Fruit fly (Drosophila melanogaster) whole organism, embryonic: ENCODE results near the gene CG46303.

Experiments used
- Asciz ChIP-seq: fragments of 200-800 bp; sonication (Bioruptor generic); optimal IDR thresholded peaks from 2 replicates; lab custom pipeline; 2017; ENCODE audit warnings: missing biosample characterization, mild to moderate bottlenecking, missing genetic modification characterization, missing genetic modification reagents
- Bgb ChIP-seq: fragments of 200-800 bp; sonication (Bioruptor generic); IDR thresholded peaks from 2 replicates; pipeline ENCODE4 v1.3.6; 2022; ENCODE audit warnings: missing biosample characterization, missing genetic modification characterization; ENCODE audit not compliant: partially characterized antibody
- CG10565 ChIP-seq: fragments of 200-800 bp; sonication (Bioruptor generic); optimal IDR thresholded peaks from 3 replicates; lab custom pipeline; 2016; ENCODE audit warnings: missing biosample characterization, mild to moderate bottlenecking, missing genetic modification characterization
- CG10979 ChIP-seq: fragments of 200-800 bp; sonication (Bioruptor generic); optimal IDR thresholded peaks from 2 replicates; lab custom pipeline; 2018; ENCODE audit warnings: missing biosample characterization, mild to moderate bottlenecking, missing genetic modification characterization, moderate library complexity
- CG12155 ChIP-seq: fragments of 200-800 bp; sonication (Bioruptor generic); optimal IDR thresholded peaks from 3 replicates; lab custom pipeline; 2016; ENCODE audit warnings: missing biosample characterization, missing genetic modification characterization
- CG13624 ChIP-seq: fragments of 200-800 bp; sonication (Bioruptor generic); optimal IDR thresholded peaks from 2 replicates; lab custom pipeline; 2016; ENCODE audit warnings: missing biosample characterization, missing genetic modification characterization
- CG17361 ChIP-seq: fragments of 200-800 bp; sonication (Bioruptor generic); IDR thresholded peaks from 3 replicates; pipeline ENCODE4 v1.3.6; 2022; ENCODE audit warnings: missing biosample characterization, missing genetic modification characterization
- CG17385 ChIP-seq: fragments of 200-800 bp; sonication (Bioruptor generic); optimal IDR thresholded peaks from 3 replicates; lab custom pipeline; 2018; ENCODE audit warnings: missing biosample characterization, mild to moderate bottlenecking, missing genetic modification characterization
- CG18011 ChIP-seq: fragments of 200-800 bp; sonication (Bioruptor generic); optimal IDR thresholded peaks from 2 replicates; lab custom pipeline; 2017; ENCODE audit warnings: missing biosample characterization, missing genetic modification characterization, mild to moderate bottlenecking, moderate library complexity, missing genotype
- CG1832 ChIP-seq: fragments of 200-800 bp; sonication (Bioruptor generic); optimal IDR thresholded peaks from 2 replicates; lab custom pipeline; 2017; ENCODE audit warnings: missing biosample characterization, mild to moderate bottlenecking, missing genetic modification characterization, inconsistent platforms
- CG2120 ChIP-seq: fragments of 200-800 bp; sonication (Bioruptor generic); optimal IDR thresholded peaks from 3 replicates; lab custom pipeline; 2016; ENCODE audit warnings: missing biosample characterization, missing genetic modification characterization
- CG2199 ChIP-seq: fragments of 200-800 bp; sonication (Bioruptor generic); IDR thresholded peaks from 3 replicates; pipeline ENCODE4 v1.3.6; 2022; ENCODE audit warnings: missing biosample characterization, missing genetic modification characterization
- CG2678 ChIP-seq: fragments of 200-800 bp; sonication (Bioruptor generic); optimal IDR thresholded peaks from 3 replicates; lab custom pipeline; 2019; ENCODE audit warnings: missing biosample characterization, mild to moderate bottlenecking, missing genetic modification characterization, moderate library complexity
- CG8281 ChIP-seq: fragments of 200-800 bp; sonication (Bioruptor generic); optimal IDR thresholded peaks from 2 replicates; lab custom pipeline; 2018; ENCODE audit warnings: missing biosample characterization, mild to moderate bottlenecking, missing genetic modification characterization, moderate library complexity
- CG8359 ChIP-seq: fragments of 200-800 bp; sonication (Bioruptor generic); optimal IDR thresholded peaks from 2 replicates; lab custom pipeline; 2017; ENCODE audit warnings: missing biosample characterization, mild to moderate bottlenecking, missing genetic modification characterization, borderline replicate concordance
- CG8924 ChIP-seq: fragments of 200-800 bp; optimal IDR thresholded peaks from 3 replicates; lab custom pipeline; 2019; ENCODE audit warnings: missing biosample characterization, mild to moderate bottlenecking, missing genetic modification characterization, moderate library complexity
- CG9727 ChIP-seq: fragments of 200-800 bp; sonication (Bioruptor generic); optimal IDR thresholded peaks from 3 replicates; lab custom pipeline; 2017; ENCODE audit warnings: missing biosample characterization, mild to moderate bottlenecking, missing genetic modification characterization
- CoRest ChIP-seq: fragments of 200-800 bp; sonication (Bioruptor generic); optimal IDR thresholded peaks from 3 replicates; lab custom pipeline; 2018; ENCODE audit warnings: missing biosample characterization, mild to moderate bottlenecking, missing genetic modification characterization, moderate library complexity
- Gsc ChIP-seq: fragments of 200-800 bp; sonication (Bioruptor generic); IDR thresholded peaks from 2 replicates; pipeline ENCODE4 v1.3.6; 2022; ENCODE audit warnings: missing biosample characterization, missing genetic modification characterization
- HLH54F ChIP-seq: fragments of 200-800 bp; sonication (Bioruptor generic); optimal IDR thresholded peaks from 3 replicates; lab custom pipeline; 2016; ENCODE audit warnings: missing biosample characterization, missing genetic modification characterization
- Hey ChIP-seq: fragments of 200-800 bp; sonication (Bioruptor generic); optimal IDR thresholded peaks from 3 replicates; lab custom pipeline; 2018; ENCODE audit warnings: missing biosample characterization, mild to moderate bottlenecking, missing genetic modification characterization
- Max ChIP-seq: fragments of 200-800 bp; sonication (Bioruptor generic); optimal IDR thresholded peaks from 2 replicates; lab custom pipeline; 2016; ENCODE audit warnings: missing biosample characterization, mild to moderate bottlenecking, missing genetic modification characterization
- Myb ChIP-seq: fragments of 200-800 bp; sonication (Bioruptor generic); optimal IDR thresholded peaks from 2 replicates; lab custom pipeline; 2016; ENCODE audit warnings: missing biosample characterization, missing genetic modification characterization
- Oaz ChIP-seq: fragments of 200-800 bp; sonication (Bioruptor generic); IDR thresholded peaks from 2 replicates; pipeline ENCODE4 v1.3.6; 2022; ENCODE audit warnings: missing biosample characterization, missing genetic modification characterization
- Optix ChIP-seq: fragments of 200-800 bp; sonication (Bioruptor generic); IDR thresholded peaks from 3 replicates; pipeline ENCODE4 v1.3.6; 2022; ENCODE audit warnings: missing biosample characterization, missing genetic modification characterization
- Ptx1 ChIP-seq: fragments of 200-800 bp; sonication (Bioruptor generic); IDR thresholded peaks from 2 replicates; pipeline ENCODE4 v1.3.6; 2022; ENCODE audit warnings: missing biosample characterization, missing genetic modification characterization
- Ravus ChIP-seq: fragments of 200-800 bp; sonication (Bioruptor generic); IDR thresholded peaks from 2 replicates; pipeline ENCODE4 v1.3.6; 2022; ENCODE audit warnings: missing biosample characterization, missing genetic modification characterization
- Side ChIP-seq: fragments of 200-800 bp; sonication (Bioruptor generic); optimal IDR thresholded peaks from 2 replicates; lab custom pipeline; 2016; ENCODE audit warnings: missing biosample characterization, missing genetic modification characterization
- Sry-δ ChIP-seq: fragments of 200-800 bp; sonication (Bioruptor generic); optimal IDR thresholded peaks from 2 replicates; lab custom pipeline; 2016; ENCODE audit warnings: missing biosample characterization, missing genetic modification characterization
- TFAM ChIP-seq: fragments of 200-800 bp; sonication (Bioruptor generic); optimal IDR thresholded peaks from 2 replicates; lab custom pipeline; 2017; ENCODE audit warnings: missing biosample characterization, missing genetic modification characterization, inconsistent platforms
- al ChIP-seq: fragments of 200-800 bp; sonication (Bioruptor generic); IDR thresholded peaks from 2 replicates; pipeline ENCODE4 v1.3.6; 2022; ENCODE audit warnings: missing biosample characterization, missing genetic modification characterization
- ash1 ChIP-seq: fragments of 200-800 bp; sonication (Bioruptor generic); optimal IDR thresholded peaks from 2 replicates; lab custom pipeline; 2018; ENCODE audit warnings: missing biosample characterization, mild to moderate bottlenecking, missing genetic modification characterization
- bcd ChIP-seq: fragments of 200-800 bp; sonication (Bioruptor generic); optimal IDR thresholded peaks from 2 replicates; lab custom pipeline; 2017; ENCODE audit warnings: missing biosample characterization, mild to moderate bottlenecking, missing genetic modification characterization
- chm ChIP-seq: fragments of 200-800 bp; sonication (Bioruptor generic); IDR thresholded peaks from 2 replicates; pipeline ENCODE4 v1.3.6; 2022; ENCODE audit warnings: missing biosample characterization, missing genetic modification characterization
- crp ChIP-seq, 2 experiments: fragments of 200-800 bp; sonication (Bioruptor generic); optimal IDR thresholded peaks; 2 replicates in 1 of 2; 3 replicates in 1 of 2; lab custom pipeline; 2017; ENCODE audit warnings: missing biosample characterization in 2 of 2, missing genetic modification characterization in 2 of 2, mild to moderate bottlenecking in 1 of 2, moderate library complexity in 1 of 2
- dysf ChIP-seq: fragments of 200-800 bp; sonication (Bioruptor generic); IDR thresholded peaks from 3 replicates; pipeline ENCODE4 v1.3.6; 2022; ENCODE audit warnings: missing biosample characterization, missing genetic modification characterization
- ems ChIP-seq: fragments of 200-800 bp; sonication (Bioruptor generic); optimal IDR thresholded peaks from 3 replicates; lab custom pipeline; 2016; ENCODE audit warnings: missing biosample characterization, missing genetic modification characterization
- fd102C ChIP-seq: fragments of 200-800 bp; sonication (Bioruptor generic); optimal IDR thresholded peaks from 2 replicates; lab custom pipeline; 2018; ENCODE audit warnings: missing biosample characterization, mild to moderate bottlenecking, missing genetic modification characterization, moderate library complexity
- gce ChIP-seq: fragments of 200-800 bp; sonication (Bioruptor generic); IDR thresholded peaks from 3 replicates; pipeline ENCODE4 v1.3.6; 2022; ENCODE audit warnings: missing biosample characterization, missing genetic modification characterization
- gcm2 ChIP-seq: fragments of 200-800 bp; sonication (Bioruptor generic); optimal IDR thresholded peaks from 2 replicates; lab custom pipeline; 2016; ENCODE audit warnings: missing biosample characterization, missing genetic modification characterization
- kay ChIP-seq: fragments of 200-800 bp; sonication (Bioruptor generic); optimal IDR thresholded peaks from 2 replicates; lab custom pipeline; 2016; ENCODE audit warnings: missing biosample characterization, missing genetic modification characterization
- lmd ChIP-seq: fragments of 200-800 bp; sonication (Bioruptor generic); IDR thresholded peaks from 2 replicates; pipeline ENCODE4 v1.3.6; 2022; ENCODE audit warnings: missing biosample characterization, missing genetic modification characterization
- mirr ChIP-seq: fragments of 200-800 bp; sonication (Bioruptor generic); optimal IDR thresholded peaks from 3 replicates; lab custom pipeline; 2018; ENCODE audit warnings: missing biosample characterization, mild to moderate bottlenecking, missing genetic modification characterization
- pb ChIP-seq: fragments of 200-800 bp; sonication (Bioruptor generic); optimal IDR thresholded peaks from 3 replicates; lab custom pipeline; 2016; ENCODE audit warnings: missing biosample characterization, missing genetic modification characterization
- pnt ChIP-seq: fragments of 200-800 bp; sonication (Bioruptor generic); optimal IDR thresholded peaks from 3 replicates; lab custom pipeline; 2016; ENCODE audit warnings: missing biosample characterization, missing genetic modification characterization
- pzg ChIP-seq: fragments of 200-800 bp; sonication (Bioruptor generic); optimal IDR thresholded peaks from 3 replicates; lab custom pipeline; 2018; ENCODE audit warnings: missing biosample characterization, mild to moderate bottlenecking, missing genetic modification characterization, moderate library complexity
- scrt ChIP-seq: fragments of 200-800 bp; sonication (Bioruptor generic); optimal IDR thresholded peaks from 2 replicates; lab custom pipeline; 2018; ENCODE audit warnings: missing biosample characterization, mild to moderate bottlenecking, missing genetic modification characterization, moderate library complexity
- so ChIP-seq: fragments of 200-800 bp; sonication (Bioruptor generic); IDR thresholded peaks from 3 replicates; pipeline ENCODE4 v1.3.6; 2022; ENCODE audit warnings: missing biosample characterization, missing genetic modification characterization
- stc ChIP-seq: fragments of 200-800 bp; sonication (Bioruptor generic); IDR thresholded peaks from 2 replicates; pipeline ENCODE4 v1.3.6; 2022; ENCODE audit warnings: missing biosample characterization, missing genetic modification characterization
- tap ChIP-seq: fragments of 200-800 bp; optimal IDR thresholded peaks from 3 replicates; lab custom pipeline; 2019; ENCODE audit warnings: missing biosample characterization, mild to moderate bottlenecking, missing genetic modification characterization, moderate library complexity
- zen2 ChIP-seq: fragments of 200-800 bp; sonication (Bioruptor generic); IDR thresholded peaks from 3 replicates; pipeline ENCODE4 v1.3.6; 2022; ENCODE audit warnings: missing biosample characterization, missing genetic modification characterization; ENCODE audit not compliant: partially characterized antibody

Gene CG46303

DNA sequence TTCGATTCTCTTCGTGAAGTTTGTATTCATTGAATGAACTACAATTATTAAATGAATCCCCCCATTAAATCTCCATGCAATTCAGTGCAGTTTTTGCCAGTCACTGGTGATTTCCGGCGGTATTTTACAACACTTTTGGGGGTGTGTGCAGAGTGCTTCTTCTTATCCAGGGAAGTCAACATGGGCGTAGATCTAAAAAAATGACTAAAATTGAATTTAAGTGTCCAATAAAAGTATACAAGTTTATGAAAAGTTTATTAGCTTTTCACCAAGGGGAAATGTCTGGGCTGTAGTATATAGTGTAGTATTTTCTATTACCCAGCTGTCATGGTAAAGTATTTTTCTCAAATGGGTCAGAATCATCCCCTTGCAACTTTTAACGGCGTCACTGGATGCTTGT, 30.3 kb upstream of the CG46303 start, which contains the start of gene Hpf1 (continued):
- TF ChIP-seq CG18011 (GFP tag; lab: Kevin White, UChicago) (peak; percentile 92), CG17361 (peak; percentile 99), dysf (GFP tag; lab: Robert Waterston, UW) (peak; percentile 99), CG17385 (peak; percentile 99), CG8359 (peak; percentile 90), al (GFP tag; lab: Robert Waterston, UW) (peak; percentile 98), CG2120 (GFP tag; lab: Kevin White, UChicago) (peak; percentile 99), Sry-δ (GFP tag; lab: Kevin White, UChicago) (peak; percentile 81), stc (GFP tag; lab: Robert Waterston, UW) (peak; percentile 96), CG2678 (peak; percentile 99), Ptx1 (GFP tag; lab: Robert Waterston, UW) (peak; percentile 99), chm (GFP tag; lab: Robert Waterston, UW) (peak; percentile 95), CG1832 (GFP tag; lab: Kevin White, UChicago) (no peak), Gsc (GFP tag; lab: Robert Waterston, UW) (peak; percentile 92), mirr (peak; percentile 99), Bgb (GFP tag; lab: Robert Waterston, UW) (0 out of 2 replicates have a peak, but pooled peaks have one; percentile 16), CG10565 (GFP tag; lab: Kevin White, UChicago) (peak; percentile 92), Max (GFP tag; lab: Kevin White, UChicago) (peak; percentile 98), Oaz (GFP tag; lab: Robert Waterston, UW) (peak; percentile 96), tap (tag; lab: Kevin White, UChicago) (peak; percentile 97), CG8924 (tag; lab: Kevin White, UChicago) (peak; percentile 98), CoRest (peak; percentile 99), gcm2 (peak; percentile 96), pnt (GFP tag; lab: Kevin White, UChicago) (peak; percentile 98), scrt (GFP tag; lab: Kevin White, UChicago) (peak; percentile 93), zen2 (GFP tag; lab: Robert Waterston, UW) (no peak), TFAM (GFP tag; lab: Kevin White, UChicago) (peak; percentile 87), CG12155 (peak; percentile 98), CG8281 (tag; lab: Kevin White, UChicago) (peak; percentile 91), Ravus (GFP tag; lab: Robert Waterston, UW) (peak; percentile 93), Myb (GFP tag; lab: Kevin White, UChicago) (peak; percentile 92), Optix (GFP tag; lab: Robert Waterston, UW) (peak; percentile 96), CG2199 (peak; percentile 85; the same call in 2 of the 3 replicates), Hey (peak; percentile 86), fd102C (GFP tag; lab: Kevin White, UChicago) (peak; percentile 63), CG9727 (peak; percentile 98), pb (GFP tag; lab: Kevin White, UChicago) (peak; percentile 97), CG13624 (peak; percentile 99), CG10979 (peak; percentile 98), so (GFP tag; lab: Robert Waterston, UW) (peak; percentile 96), gce (GFP tag; lab: Robert Waterston, UW) (peak; percentile 95), Side (GFP tag; lab: Kevin White, UChicago) (peak; percentile 98), crp (GFP tag; optimal IDR thresholded peaks at IDR 0.05; lab: Kevin White, UChicago) (peak in 1 of 2 experiments; percentile 69), bcd (GFP tag; lab: Kevin White, UChicago) (peak; percentile 98), pzg (GFP tag; lab: Kevin White, UChicago) (peak; percentile 64), HLH54F (peak; percentile 99), Asciz (GFP tag; lab: Kevin White, UChicago) (peak; percentile 96), lmd (peak; percentile 98), kay (GFP tag; lab: Kevin White, UChicago) (peak; percentile 96), ash1 (GFP tag; lab: Kevin White, UChicago) (peak; percentile 85), ems (GFP tag; lab: Kevin White, UChicago) (peak; percentile 99)
